Fruit fly (Drosophila melanogaster): ENCODE measurements around the gene ATP7.

ATP7 gene

DNA sequence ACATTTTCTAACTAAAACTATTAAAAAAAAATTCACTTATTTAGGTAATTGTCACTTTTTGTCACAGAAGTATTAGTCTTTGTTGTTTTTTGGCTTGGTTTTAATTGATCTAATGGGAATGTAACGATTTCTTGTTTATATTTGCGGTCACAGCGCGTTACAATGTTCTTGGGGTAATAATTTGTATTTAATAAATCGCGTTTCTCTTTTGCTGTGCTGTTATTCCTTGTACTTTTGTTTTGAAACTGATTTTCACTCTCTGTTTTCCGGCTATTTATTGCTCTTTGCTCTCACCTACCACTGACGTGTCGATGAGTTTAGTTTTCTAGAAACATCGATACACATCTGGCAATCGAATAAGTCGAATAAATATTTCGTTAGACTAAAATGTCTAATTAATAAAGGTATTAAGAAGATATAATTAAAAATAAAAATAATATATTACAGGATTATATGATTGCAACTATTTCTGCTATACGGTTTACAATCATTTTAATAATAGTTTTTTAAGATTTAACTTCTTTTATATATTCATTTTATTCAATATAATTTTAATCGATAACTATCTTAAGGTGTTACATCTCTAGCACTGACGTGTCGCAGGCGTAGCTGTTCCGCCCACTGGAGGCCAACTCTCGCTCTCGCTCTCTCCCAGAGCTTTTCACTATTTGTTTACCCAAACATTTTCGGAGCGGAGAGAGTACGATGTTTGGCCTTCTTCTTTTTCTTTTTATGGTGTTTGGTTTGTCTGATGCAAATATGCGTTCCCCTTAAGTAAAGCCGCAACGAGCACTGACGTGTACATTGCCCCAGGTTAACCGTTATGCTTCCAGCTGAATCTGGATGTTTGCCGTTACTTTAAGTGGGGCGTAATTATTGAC, 47.7 kb upstream of the ATP7 start, which contains the start of gene Hsc70-3 (continued):
- TF ChIP-seq Hr39 (GFP tag; optimal IDR thresholded peaks at IDR 0.05) (no peak), Smox (GFP tag; optimal IDR thresholded peaks at IDR 0.05) (no peak), acj6 (GFP tag; optimal IDR thresholded peaks at IDR 0.05) (no peak), CG6808 (GFP tag; optimal IDR thresholded peaks at IDR 0.05) (peak; percentile 29)

DNA sequence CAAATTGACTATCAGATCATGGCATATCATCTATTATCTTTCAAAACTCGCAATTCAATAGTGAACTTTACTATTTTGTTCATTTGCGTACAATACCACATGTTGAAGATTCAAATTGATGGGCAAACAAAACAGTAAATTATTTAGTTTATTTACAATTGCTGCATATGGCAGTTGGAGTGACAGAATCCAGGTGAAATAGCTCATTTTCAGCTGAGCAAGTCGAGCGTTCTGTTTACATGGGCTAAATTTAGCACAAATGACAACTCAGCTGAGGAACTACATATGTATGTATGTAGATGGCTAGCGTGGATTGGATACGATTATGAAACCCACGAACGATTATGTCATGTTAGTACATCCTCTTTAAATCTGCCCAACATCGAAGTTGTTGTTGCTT, 42.0 kb upstream of the ATP7 start:
- TF ChIP-seq vri (GFP tag; optimal IDR thresholded peaks at IDR 0.05) (peak; percentile 44), Eip75B (GFP tag; optimal IDR thresholded peaks at IDR 0.05) (no peak), fd59A (GFP tag; optimal IDR thresholded peaks at IDR 0.05) (no peak), fkh (GFP tag; optimal IDR thresholded peaks at IDR 0.05) (peak; percentile 54), CG6808 (GFP tag; optimal IDR thresholded peaks at IDR 0.05) (no peak)

DNA sequence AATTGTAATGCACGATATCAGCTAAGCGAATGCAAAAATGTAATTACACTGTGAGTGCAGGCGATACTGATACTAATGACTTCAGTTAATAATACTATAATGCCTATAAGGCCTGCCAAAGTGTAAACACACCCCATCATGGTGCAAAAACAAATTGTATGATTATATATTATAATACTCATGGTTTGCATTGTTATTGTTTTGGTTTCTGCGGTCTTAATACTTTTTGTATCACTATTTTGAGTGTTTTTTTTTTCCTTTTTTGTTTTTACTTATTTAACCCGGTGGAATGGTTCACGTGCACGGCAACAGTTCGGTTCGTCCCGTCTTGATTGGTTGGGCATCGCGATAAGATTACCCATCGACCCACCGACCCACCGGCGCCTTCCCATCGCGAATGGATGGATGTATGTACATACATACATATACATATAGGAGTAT, 41.1 kb upstream of the ATP7 start:
- TF ChIP-seq svp (GFP tag) (peak; percentile 97), ss (GFP tag; optimal IDR thresholded peaks at IDR 0.05) (peak in 1 of 2 experiments; percentile 44), lz (GFP tag; optimal IDR thresholded peaks at IDR 0.05) (no peak), Hr38 (GFP tag; optimal IDR thresholded peaks at IDR 0.05) (no peak), CG32006 (GFP tag; optimal IDR thresholded peaks at IDR 0.05) (peak; percentile 24), vri (GFP tag; optimal IDR thresholded peaks at IDR 0.05) (peak; percentile 24), OdsH (GFP tag; optimal IDR thresholded peaks at IDR 0.05) (peak; percentile 5), eg (GFP tag; IDR thresholded peaks at IDR 0.05) (no peak), Sox15 (GFP tag; optimal IDR thresholded peaks at IDR 0.05) (no peak), CG10669 (GFP tag; optimal IDR thresholded peaks at IDR 0.05) (no peak), Eip78C (GFP tag) (peak; percentile 51), dsx (GFP tag; optimal IDR thresholded peaks at IDR 0.05; ENCODE audit: poor library complexity, severe bottlenecking) (no peak), CG10631 (GFP tag; optimal IDR thresholded peaks at IDR 0.05) (no peak)

DNA sequence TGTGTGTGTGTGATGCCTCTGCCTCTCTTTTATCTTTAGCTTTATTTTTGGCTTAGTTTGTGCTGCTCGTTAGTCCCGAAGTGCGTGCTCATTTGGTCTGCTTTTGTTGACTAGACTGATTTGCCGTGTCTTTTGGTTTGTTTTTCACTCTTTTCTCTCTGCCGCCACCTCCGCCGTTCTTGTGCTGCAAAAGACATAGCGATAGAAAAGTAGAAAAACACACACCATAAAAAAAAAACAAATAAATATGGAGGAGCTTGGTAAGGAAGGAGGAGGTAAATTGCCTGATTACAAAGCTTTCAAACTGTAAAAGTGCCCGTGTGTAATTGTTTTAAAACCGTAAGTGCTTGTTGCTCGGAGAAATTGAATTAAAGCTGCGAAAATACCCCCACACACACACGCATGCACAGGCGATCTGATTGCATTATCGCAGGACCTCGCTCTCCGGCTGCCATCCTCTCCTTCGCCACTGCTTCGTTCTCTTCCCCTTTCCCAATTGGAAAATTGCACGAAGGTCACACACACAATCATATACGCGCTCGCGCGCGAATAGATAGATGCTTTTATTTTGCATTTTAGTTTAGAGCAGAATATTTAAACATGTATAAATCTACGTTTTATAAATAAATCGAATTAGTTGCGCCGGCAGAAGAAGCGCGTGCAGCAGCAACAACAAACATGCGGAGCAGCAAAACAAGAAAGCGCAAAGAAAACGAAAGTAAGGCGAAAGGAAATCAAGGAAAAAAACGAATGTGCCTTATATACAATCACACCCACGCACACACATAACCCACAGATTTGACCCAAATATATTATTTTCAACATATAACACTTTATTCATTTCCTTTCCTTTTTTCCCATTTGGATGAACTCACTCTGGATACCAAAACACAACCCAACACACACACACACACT, 39.2 kb upstream of the ATP7 start:
- 0 out of 3 replicates have a peak, but pooled peaks have one; percentile 31 for TF ChIP-seq eg (GFP tag; IDR thresholded peaks at IDR 0.05)
- TF ChIP-seq CG6792 (GFP tag; optimal IDR thresholded peaks at IDR 0.05), result no peak
- TF ChIP-seq fkh (GFP tag; optimal IDR thresholded peaks at IDR 0.05), result peak; percentile 15
- peak; percentile 92 for TF ChIP-seq Blimp-1 (GFP tag; optimal IDR thresholded peaks at IDR 0.05)
- TF ChIP-seq Eip78C (GFP tag), result peak; percentile 39
- TF ChIP-seq Met (GFP tag; optimal IDR thresholded peaks at IDR 0.05), result no peak
- peak; percentile 66 for TF ChIP-seq svp (GFP tag)

DNA sequence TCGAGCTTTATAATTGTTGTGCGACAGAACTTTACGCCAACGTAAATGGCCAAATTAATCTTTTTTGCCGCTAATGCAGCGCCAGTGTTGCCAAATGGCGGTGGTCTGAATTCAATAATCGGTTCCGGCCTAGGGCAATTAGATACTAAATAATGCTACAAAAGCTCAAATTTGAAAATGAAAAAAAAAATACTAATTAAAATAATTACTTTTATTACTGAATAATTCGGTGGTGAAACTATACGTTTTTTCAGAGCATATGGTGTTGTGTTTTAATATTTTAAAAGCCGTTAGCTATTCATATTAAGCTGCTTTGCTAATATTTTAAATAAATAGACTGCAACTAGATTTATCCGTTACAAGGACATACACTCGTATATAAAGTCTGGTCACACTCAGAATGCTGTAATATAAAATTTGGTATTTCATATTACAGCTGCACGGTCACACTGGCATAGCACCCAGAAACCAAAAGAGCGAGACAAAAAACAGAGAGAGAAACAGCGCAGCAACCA, 38.3 kb upstream of the ATP7 start, which contains the start of the genes CG1578 and rudhira:
TSS of gene CG1578 (minus strand) at position 118 of the 515 bp plus-strand sequence.
TSS of gene rudhira (plus strand) at position 465 of the 515 bp plus-strand sequence.
- no peak for TF ChIP-seq CG3919 (GFP tag; optimal IDR thresholded peaks at IDR 0.05)
- no peak for TF ChIP-seq CG4318 (GFP tag; optimal IDR thresholded peaks at IDR 0.05)
- TF ChIP-seq topi (GFP tag; optimal IDR thresholded peaks at IDR 0.05), result no peak
- TF ChIP-seq Eip93F (GFP tag; optimal IDR thresholded peaks at IDR 0.05), result peak; percentile 8
- TF ChIP-seq Sox102F (GFP tag; optimal IDR thresholded peaks at IDR 0.05), result peak; percentile 33
- TF ChIP-seq Eip78C (GFP tag), result peak; percentile 38
- TF ChIP-seq CG6163 (GFP tag; IDR thresholded peaks at IDR 0.05), result 0 out of 3 replicates have a peak, but pooled peaks have one; percentile 0
- no peak for TF ChIP-seq CG8319 (GFP tag; optimal IDR thresholded peaks at IDR 0.05)
- TF ChIP-seq svp (GFP tag), result peak; percentile 60
- TF ChIP-seq CG10631 (GFP tag; optimal IDR thresholded peaks at IDR 0.05), result no peak
- TF ChIP-seq lz (GFP tag; optimal IDR thresholded peaks at IDR 0.05), result peak; percentile 11
- no peak for TF ChIP-seq Smox (GFP tag; optimal IDR thresholded peaks at IDR 0.05)

Measured in whole organism, prepupa.